Fruit fly (Drosophila melanogaster) whole organism, embryonic: ENCODE results near the gene Arpc1.

Experiments used
- Abd-B ChIP-seq: fragments of 200-800 bp; sonication (Bioruptor generic); optimal IDR thresholded peaks from 2 replicates; lab custom pipeline; 2018; ENCODE audit warnings: missing biosample characterization, mild to moderate bottlenecking, missing genetic modification characterization, moderate library complexity
- Blimp-1 ChIP-seq: fragments of 200-800 bp; sonication (Bioruptor generic); optimal IDR thresholded peaks from 3 replicates; lab custom pipeline; 2018; ENCODE audit warnings: missing biosample characterization, missing genetic modification characterization, mild to moderate bottlenecking, moderate library complexity, missing genetic modification reagents
- CG10979 ChIP-seq: fragments of 200-800 bp; sonication (Bioruptor generic); optimal IDR thresholded peaks from 2 replicates; lab custom pipeline; 2018; ENCODE audit warnings: missing biosample characterization, mild to moderate bottlenecking, missing genetic modification characterization, moderate library complexity
- CG11247 ChIP-seq: fragments of 200-800 bp; sonication (Bioruptor generic); IDR thresholded peaks from 2 replicates; pipeline ENCODE4 v1.3.6; 2022; ENCODE audit warnings: missing biosample characterization, missing genetic modification characterization
- CG11696 ChIP-seq: fragments of 200-800 bp; sonication (Bioruptor generic); IDR thresholded peaks from 2 replicates; pipeline ENCODE4 v1.3.6; 2022; ENCODE audit warnings: missing biosample characterization, missing genetic modification characterization
- CG13123 ChIP-seq: fragments of 200-800 bp; sonication (Bioruptor generic); optimal IDR thresholded peaks from 2 replicates; lab custom pipeline; 2016; ENCODE audit warnings: missing biosample characterization, missing genetic modification characterization
- CG14710 ChIP-seq: fragments of 200-800 bp; sonication (Bioruptor generic); optimal IDR thresholded peaks from 3 replicates; lab custom pipeline; 2019; ENCODE audit warnings: missing biosample characterization, mild to moderate bottlenecking, missing genetic modification characterization, moderate library complexity
- CG1529 ChIP-seq: fragments of 200-800 bp; sonication (Bioruptor generic); optimal IDR thresholded peaks from 3 replicates; lab custom pipeline; 2018; ENCODE audit warnings: missing biosample characterization, missing genetic modification characterization
- CG1792 ChIP-seq: fragments of 200-800 bp; sonication (Bioruptor generic); optimal IDR thresholded peaks from 2 replicates; lab custom pipeline; 2016; ENCODE audit warnings: missing biosample characterization, missing genetic modification characterization
- CG30020 ChIP-seq: fragments of 200-800 bp; optimal IDR thresholded peaks from 2 replicates; lab custom pipeline; 2019; ENCODE audit warnings: missing biosample characterization, mild to moderate bottlenecking, missing genetic modification characterization, moderate library complexity
- CG34224 ChIP-seq: fragments of 200-800 bp; sonication (Bioruptor generic); IDR thresholded peaks from 3 replicates; pipeline ENCODE4 v1.3.6; 2022; ENCODE audit warnings: missing biosample characterization, missing genetic modification characterization; ENCODE audit not compliant: partially characterized antibody
- CG4820 ChIP-seq: fragments of 200-800 bp; sonication (Bioruptor generic); optimal IDR thresholded peaks from 3 replicates; lab custom pipeline; 2016; ENCODE audit warnings: missing biosample characterization, missing genetic modification characterization
- CG4854 ChIP-seq: fragments of 200-800 bp; sonication (Bioruptor generic); optimal IDR thresholded peaks from 2 replicates; lab custom pipeline; 2016; ENCODE audit warnings: missing biosample characterization, missing genetic modification characterization, inconsistent platforms
- CG5180 ChIP-seq: fragments of 200-800 bp; sonication (Bioruptor generic); optimal IDR thresholded peaks from 3 replicates; lab custom pipeline; 2017; ENCODE audit warnings: missing biosample characterization, missing genetic modification characterization, mild to moderate bottlenecking, moderate library complexity, missing genetic modification reagents
- CG5245 ChIP-seq: fragments of 200-800 bp; sonication (Bioruptor generic); optimal IDR thresholded peaks from 3 replicates; lab custom pipeline; 2016; ENCODE audit warnings: missing biosample characterization, missing genetic modification characterization
- CG6175 ChIP-seq: fragments of 200-800 bp; sonication (Bioruptor generic); IDR thresholded peaks from 3 replicates; pipeline ENCODE4 v1.3.6; 2022; ENCODE audit warnings: missing biosample characterization, missing genetic modification characterization
- CG7271 ChIP-seq: fragments of 200-800 bp; sonication (Bioruptor generic); optimal IDR thresholded peaks from 2 replicates; lab custom pipeline; 2018; ENCODE audit warnings: missing biosample characterization, mild to moderate bottlenecking, missing genetic modification characterization, moderate library complexity
- CG7372 ChIP-seq: fragments of 200-800 bp; sonication (Bioruptor generic); IDR thresholded peaks from 2 replicates; pipeline ENCODE4 v1.3.6; 2022; ENCODE audit warnings: missing biosample characterization, missing genetic modification characterization
- CG9609 ChIP-seq: fragments of 200-800 bp; sonication (Bioruptor generic); optimal IDR thresholded peaks from 3 replicates; lab custom pipeline; 2016; ENCODE audit warnings: missing biosample characterization, missing genetic modification characterization
- CTCF ChIP-seq: fragments of 200-800 bp; sonication (Bioruptor generic); optimal IDR thresholded peaks from 2 replicates; lab custom pipeline; 2017; ENCODE audit warnings: missing biosample characterization, mild to moderate bottlenecking, missing genetic modification characterization, moderate library complexity
- Dip3 ChIP-seq: fragments of 200-800 bp; sonication (Bioruptor generic); optimal IDR thresholded peaks from 3 replicates; lab custom pipeline; 2016; ENCODE audit warnings: missing biosample characterization, missing genetic modification characterization
- Drgx ChIP-seq: fragments of 200-800 bp; sonication (Bioruptor generic); IDR thresholded peaks from 2 replicates; pipeline ENCODE4 v1.3.6; 2022; ENCODE audit warnings: missing biosample characterization, missing genetic modification characterization
- Ets97D ChIP-seq: fragments of 200-800 bp; sonication (Bioruptor generic); optimal IDR thresholded peaks from 3 replicates; lab custom pipeline; 2016; ENCODE audit warnings: missing biosample characterization, missing genetic modification characterization
- Fer1 ChIP-seq: fragments of 200-800 bp; sonication (Bioruptor generic); optimal IDR thresholded peaks from 2 replicates; lab custom pipeline; 2017; ENCODE audit warnings: missing biosample characterization, mild to moderate bottlenecking, missing genetic modification characterization
- Gsc ChIP-seq: fragments of 200-800 bp; sonication (Bioruptor generic); IDR thresholded peaks from 2 replicates; pipeline ENCODE4 v1.3.6; 2022; ENCODE audit warnings: missing biosample characterization, missing genetic modification characterization
- HLH3B ChIP-seq: fragments of 200-800 bp; sonication (Bioruptor generic); IDR thresholded peaks from 2 replicates; pipeline ENCODE4 v1.3.6; 2022; ENCODE audit warnings: missing biosample characterization, missing genetic modification characterization
- Hey ChIP-seq: fragments of 200-800 bp; sonication (Bioruptor generic); optimal IDR thresholded peaks from 3 replicates; lab custom pipeline; 2018; ENCODE audit warnings: missing biosample characterization, mild to moderate bottlenecking, missing genetic modification characterization
- Hr51 ChIP-seq, 2 experiments: fragments of 200-800 bp; sonication (Bioruptor generic); optimal IDR thresholded peaks; 2 replicates in 1 of 2; 3 replicates in 1 of 2; lab custom pipeline; 2016 to 2018; ENCODE audit warnings: missing biosample characterization in 2 of 2, missing genetic modification characterization in 2 of 2, mild to moderate bottlenecking in 1 of 2, moderate library complexity in 1 of 2
- Kr ChIP-seq: fragments of 200-800 bp; sonication (Bioruptor generic); optimal IDR thresholded peaks from 2 replicates; lab custom pipeline; 2017; ENCODE audit warnings: missing biosample characterization, mild to moderate bottlenecking, missing genetic modification characterization
- Lpt ChIP-seq: fragments of >200 bp; optimal IDR thresholded peaks from 2 replicates; lab custom pipeline; 2018; ENCODE audit warnings: missing biosample characterization, missing genetic modification characterization
- Nf-YC ChIP-seq: fragments of 200-800 bp; optimal IDR thresholded peaks from 3 replicates; lab custom pipeline; 2019; ENCODE audit warnings: missing biosample characterization, mild to moderate bottlenecking, missing genetic modification characterization, moderate library complexity
- PHDP ChIP-seq: fragments of 200-800 bp; sonication (Bioruptor generic); optimal IDR thresholded peaks from 3 replicates; lab custom pipeline; 2018; ENCODE audit warnings: missing biosample characterization, mild to moderate bottlenecking, missing genetic modification characterization, moderate library complexity
- Rx ChIP-seq: fragments of 200-800 bp; sonication (Bioruptor generic); IDR thresholded peaks from 2 replicates; pipeline ENCODE4 v1.3.6; 2022; ENCODE audit warnings: missing biosample characterization, missing genetic modification characterization
- Scr ChIP-seq: fragments of 200-800 bp; sonication (Bioruptor generic); IDR thresholded peaks from 2 replicates; pipeline ENCODE4 v1.3.6; 2022; ENCODE audit warnings: missing biosample characterization, missing genetic modification characterization; ENCODE audit not compliant: partially characterized antibody
- Six4 ChIP-seq: fragments of 200-800 bp; sonication (Bioruptor generic); optimal IDR thresholded peaks from 2 replicates; lab custom pipeline; 2016; ENCODE audit warnings: missing biosample characterization, missing genetic modification characterization
- Sox102F ChIP-seq: fragments of 200-800 bp; sonication (Bioruptor generic); optimal IDR thresholded peaks from 2 replicates; lab custom pipeline; 2018; ENCODE audit warnings: missing biosample characterization, mild to moderate bottlenecking, missing genetic modification characterization, moderate library complexity
- Vsx1 ChIP-seq: fragments of 200-800 bp; sonication (Bioruptor generic); optimal IDR thresholded peaks from 2 replicates; lab custom pipeline; 2017; ENCODE audit warnings: missing biosample characterization, mild to moderate bottlenecking, missing genetic modification characterization, missing genetic modification reagents
- amos ChIP-seq: fragments of 200-800 bp; sonication (Bioruptor generic); IDR thresholded peaks from 2 replicates; pipeline ENCODE4 v1.3.6; 2022; ENCODE audit warnings: missing biosample characterization, missing genetic modification characterization; ENCODE audit not compliant: partially characterized antibody
- ato ChIP-seq: fragments of 200-800 bp; sonication (Bioruptor generic); IDR thresholded peaks from 2 replicates; pipeline ENCODE4 v1.3.6; 2022; ENCODE audit warnings: missing biosample characterization, missing genetic modification characterization; ENCODE audit not compliant: partially characterized antibody
- br ChIP-seq: fragments of >200 bp; optimal IDR thresholded peaks from 2 replicates; lab custom pipeline; 2017
- caup ChIP-seq: fragments of 200-800 bp; sonication (Bioruptor generic); optimal IDR thresholded peaks from 3 replicates; lab custom pipeline; 2017; ENCODE audit warnings: missing biosample characterization, mild to moderate bottlenecking, missing genetic modification characterization, moderate library complexity; ENCODE audit not compliant: severe bottlenecking
- chinmo ChIP-seq: fragments of 200-800 bp; sonication (Bioruptor generic); IDR thresholded peaks from 4 replicates; pipeline ENCODE4 v1.3.6; 2022; ENCODE audit warnings: missing biosample characterization, missing genetic modification characterization; ENCODE audit not compliant: partially characterized antibody
- eyg ChIP-seq: fragments of 200-800 bp; sonication (Bioruptor generic); optimal IDR thresholded peaks from 3 replicates; lab custom pipeline; 2016; ENCODE audit warnings: missing biosample characterization, missing genetic modification characterization
- fd3F ChIP-seq: fragments of 200-800 bp; sonication (Bioruptor generic); optimal IDR thresholded peaks from 2 replicates; lab custom pipeline; 2018; ENCODE audit warnings: missing biosample characterization, mild to moderate bottlenecking, missing genetic modification characterization, moderate library complexity
- ham ChIP-seq: fragments of 200-800 bp; sonication (Bioruptor generic); IDR thresholded peaks from 2 replicates; pipeline ENCODE4 v1.3.6; 2022; ENCODE audit warnings: missing biosample characterization, missing genetic modification characterization
- ind ChIP-seq: fragments of 200-800 bp; sonication (Bioruptor generic); optimal IDR thresholded peaks from 3 replicates; lab custom pipeline; 2016; ENCODE audit warnings: missing biosample characterization, missing genetic modification characterization
- lov ChIP-seq, 2 experiments: fragments of 200-800 bp in 1 of 2; fragments of >200 bp in 1 of 2; sonication (Bioruptor generic) in 1 of 2; IDR thresholded peaks in 1 of 2; optimal IDR thresholded peaks in 1 of 2; 2 replicates in 1 of 2; 3 replicates in 1 of 2; pipeline versions ENCODE4 v1.3.6 to Lab custom; 2017 to 2022; ENCODE audit warnings: missing biosample characterization in 1 of 2, missing genetic modification characterization in 1 of 2
- pita ChIP-seq: fragments of 200-800 bp; sonication (Bioruptor generic); optimal IDR thresholded peaks from 2 replicates; lab custom pipeline; 2017; ENCODE audit warnings: missing biosample characterization, mild to moderate bottlenecking, missing genetic modification characterization
- run ChIP-seq: fragments of 200-800 bp; sonication (Bioruptor generic); optimal IDR thresholded peaks from 3 replicates; lab custom pipeline; 2018; ENCODE audit warnings: missing biosample characterization, mild to moderate bottlenecking, missing genetic modification characterization
- unpg ChIP-seq: fragments of 200-800 bp; sonication (Bioruptor generic); optimal IDR thresholded peaks from 3 replicates; lab custom pipeline; 2018; ENCODE audit warnings: missing biosample characterization, mild to moderate bottlenecking, missing genetic modification characterization, moderate library complexity
- vfl ChIP-seq: fragments of 200-800 bp; sonication (Bioruptor generic); optimal IDR thresholded peaks from 2 replicates; lab custom pipeline; 2016; ENCODE audit warnings: missing biosample characterization, missing genetic modification characterization

Arpc1 gene

dm6 chr2L:13833058-13833457, 3.5 kb upstream of the Arpc1 start, which contains the start of the genes GatC, PolG2 and Polr2C (continued):
- TF ChIP-seq chinmo (GFP tag; lab: Robert Waterston, UW) (peak; percentile 84), CG13123 (GFP tag; lab: Kevin White, UChicago) (no peak), CG10979 (tag; lab: Kevin White, UChicago) (no peak), Sox102F (no peak), CG34224 (GFP tag; lab: Robert Waterston, UW) (peak; percentile 94), CG11696 (GFP tag; lab: Robert Waterston, UW) (no peak), CG6175 (GFP tag; lab: Robert Waterston, UW) (no peak), Ets97D (GFP tag; lab: Kevin White, UChicago) (peak; percentile 46), ham (GFP tag; lab: Robert Waterston, UW) (no peak), ind (GFP tag; lab: Kevin White, UChicago) (no peak), CG11247 (peak; percentile 61), Rx (GFP tag; lab: Robert Waterston, UW) (no peak), CG5180 (GFP tag; lab: Kevin White, UChicago) (no peak), CG14710 (tag; lab: Kevin White, UChicago) (peak; percentile 67), eyg (GFP tag; lab: Kevin White, UChicago) (no peak), CTCF (GFP tag; lab: Kevin White, UChicago) (no peak), ato (peak; percentile 87), CG1529 (GFP tag; lab: Kevin White, UChicago) (no peak), Six4 (GFP tag; lab: Kevin White, UChicago) (no peak), Kr (peak; percentile 83), Nf-YC (tag; lab: Kevin White, UChicago) (no peak), br (lab: Kevin White, UChicago) (no peak), Drgx (GFP tag; lab: Robert Waterston, UW) (no peak), amos (peak; percentile 79; the same call in 1 of the 2 replicates), Hey (no peak), CG4820 (GFP tag; lab: Kevin White, UChicago) (no peak), PHDP (tag; lab: Kevin White, UChicago) (no peak), vfl (GFP tag; lab: Kevin White, UChicago) (peak; percentile 33), Gsc (GFP tag; lab: Robert Waterston, UW) (no peak), CG1792 (no peak), run (tag; lab: Kevin White, UChicago) (no peak), Fer1 (GFP tag; lab: Kevin White, UChicago) (no peak), Hr51 (GFP tag; optimal IDR thresholded peaks at IDR 0.05; lab: Kevin White, UChicago) (no peak), unpg (GFP tag; lab: Kevin White, UChicago) (no peak), CG30020 (tag; lab: Kevin White, UChicago) (peak; percentile 55), CG4854 (GFP tag; lab: Kevin White, UChicago) (peak; percentile 2), HLH3B (no peak; the same call in 1 of the 2 replicates), pita (GFP tag; lab: Kevin White, UChicago) (no peak), CG5245 (GFP tag; lab: Kevin White, UChicago) (no peak), CG7271 (no peak), CG7372 (no peak), CG9609 (GFP tag; lab: Kevin White, UChicago) (peak; percentile 51), Scr (GFP tag; lab: Robert Waterston, UW) (peak; percentile 79), Lpt (GFP tag; lab: Kevin White, UChicago) (no peak), Dip3 (GFP tag; lab: Kevin White, UChicago) (peak; percentile 9), lov (optimal IDR thresholded peaks at IDR 0.05; lab: Kevin White, UChicago) (no peak), lov (GFP tag; IDR thresholded peaks at IDR 0.05; lab: Robert Waterston, UW) (no peak), Blimp-1 (GFP tag; lab: Kevin White, UChicago) (no peak), Vsx1 (GFP tag; lab: Kevin White, UChicago) (no peak), fd3F (no peak), Abd-B (peak; percentile 36), caup (GFP tag; lab: Kevin White, UChicago) (no peak)
